Worm (Caenorhabditis elegans) whole organism, L4/young adult: ENCODE data around the gene H01G02.3.

Experiments used
- W03F9.2 ChIP-seq: fragments of 150-350 bp; optimal IDR thresholded peaks from 2 replicates; lab custom pipeline; 2014; ENCODE audit warnings: missing biosample characterization, missing genetic modification characterization
- dao-5 ChIP-seq: sonication (generic microtip); optimal IDR thresholded peaks from 2 replicates; lab custom pipeline; 2016; ENCODE audit warnings: missing genotype, missing genetic modification characterization, moderate library complexity, missing compliant biosample characterization
- him-1 ChIP-seq: sonication (generic microtip); optimal IDR thresholded peaks from 2 replicates; lab custom pipeline; 2016; ENCODE audit warnings: missing genotype, missing genetic modification reagents, missing genetic modification characterization, missing compliant biosample characterization

ce11 chrIV:11755003-11755402, 37.4 kb downstream of the H01G02.3 start, which contains the start of gene T12A7.10:
- TF ChIP-seq him-1 (tag; lab: Kevin White, UChicago) (no peak), dao-5 (tag; lab: Kevin White, UChicago) (no peak), W03F9.2 (tag; lab: Kevin White, UChicago) (no peak)
